Worm (Caenorhabditis elegans) whole organism, late embryonic: Measurements from ENCODE around the gene rrp-1.

Experiments
- ceh-14 ChIP-seq: sonication (generic microtip); optimal IDR thresholded peaks from 2 replicates; lab custom pipeline; 2016; ENCODE audit warnings: missing genotype, missing genetic modification characterization, missing compliant biosample characterization
- ceh-24 ChIP-seq: sonication (generic microtip); optimal IDR thresholded peaks from 2 replicates; lab custom pipeline; 2016; ENCODE audit warnings: mild to moderate bottlenecking, missing genetic modification characterization, missing compliant biosample characterization
- unc-42 ChIP-seq: sonication (generic microtip); optimal IDR thresholded peaks from 2 replicates; lab custom pipeline; 2016; ENCODE audit warnings: missing genotype, missing genetic modification characterization, missing compliant biosample characterization

rrp-1 gene

DNA sequence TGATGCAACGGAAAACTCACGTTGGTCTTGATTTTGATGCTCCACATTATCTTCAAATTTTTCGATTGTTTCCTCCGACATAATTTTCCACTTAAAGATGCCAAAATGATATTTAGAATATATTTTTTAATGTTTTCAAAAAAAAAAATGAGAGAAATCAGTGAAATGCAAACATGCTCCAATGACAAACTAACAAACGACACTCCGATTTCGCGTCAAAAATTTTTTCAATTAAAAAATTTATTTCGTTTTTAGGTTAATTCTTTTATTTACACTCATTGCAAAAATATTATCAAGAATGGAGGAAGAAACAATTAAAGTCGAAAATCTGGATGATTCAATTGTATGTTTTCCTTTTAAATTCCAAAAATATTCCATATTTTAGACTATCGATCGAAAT, 50.0 kb downstream of the rrp-1 start, which contains the start of the genes trmt-10A and F25H8.2:
Gene trmt-10A (minus strand): TSS at position 159 of the 400 bp plus-strand sequence.
Gene F25H8.2 (plus strand): TSS at position 181 of the 400 bp plus-strand sequence.
- TF ChIP-seq ceh-14 (tag; lab: Kevin White, UChicago) = peak; percentile 21
- TF ChIP-seq unc-42 = peak; percentile 74
- TF ChIP-seq ceh-24 (tag; lab: Kevin White, UChicago) = no peak
